Fruit fly (Drosophila melanogaster) whole organism, embryonic: ENCODE data around the gene Sumo.

Experiments
- Bgb ChIP-seq: fragments of 200-800 bp; sonication (Bioruptor generic); IDR thresholded peaks from 2 replicates; pipeline ENCODE4 v1.3.6; 2022; ENCODE audit warnings: missing biosample characterization, missing genetic modification characterization; ENCODE audit not compliant: partially characterized antibody
- CG10147 ChIP-seq: fragments of 200-800 bp; sonication (Bioruptor generic); optimal IDR thresholded peaks from 2 replicates; lab custom pipeline; 2019; ENCODE audit warnings: missing biosample characterization, mild to moderate bottlenecking, missing genetic modification characterization, moderate library complexity
- CG11247 ChIP-seq: fragments of 200-800 bp; sonication (Bioruptor generic); IDR thresholded peaks from 2 replicates; pipeline ENCODE4 v1.3.6; 2022; ENCODE audit warnings: missing biosample characterization, missing genetic modification characterization
- CG11696 ChIP-seq: fragments of 200-800 bp; sonication (Bioruptor generic); IDR thresholded peaks from 2 replicates; pipeline ENCODE4 v1.3.6; 2022; ENCODE audit warnings: missing biosample characterization, missing genetic modification characterization
- CG14860 ChIP-seq: fragments of 200-800 bp; sonication (Bioruptor generic); IDR thresholded peaks from 3 replicates; pipeline ENCODE4 v1.3.6; 2022; ENCODE audit warnings: missing biosample characterization, missing genetic modification characterization; ENCODE audit not compliant: partially characterized antibody
- CG14965 ChIP-seq: fragments of 200-800 bp; sonication (Bioruptor generic); optimal IDR thresholded peaks from 2 replicates; lab custom pipeline; 2016; ENCODE audit warnings: missing biosample characterization, missing genetic modification characterization, borderline replicate concordance
- CG1603 ChIP-seq: fragments of 200-800 bp; sonication (Bioruptor generic); optimal IDR thresholded peaks from 2 replicates; lab custom pipeline; 2019; ENCODE audit warnings: missing biosample characterization, mild to moderate bottlenecking, missing genetic modification characterization, moderate library complexity
- CG1647 ChIP-seq: fragments of 200-800 bp; sonication (Bioruptor generic); optimal IDR thresholded peaks from 3 replicates; lab custom pipeline; 2016; ENCODE audit warnings: missing biosample characterization, missing genetic modification characterization
- CG16863 ChIP-seq: fragments of 200-800 bp; sonication (Bioruptor generic); optimal IDR thresholded peaks from 3 replicates; lab custom pipeline; 2016; ENCODE audit warnings: missing biosample characterization, missing genetic modification characterization
- CG18262 ChIP-seq: fragments of 200-800 bp; optimal IDR thresholded peaks from 3 replicates; lab custom pipeline; 2019; ENCODE audit warnings: missing biosample characterization, mild to moderate bottlenecking, missing genetic modification characterization, moderate library complexity
- CG18764 ChIP-seq: fragments of 200-800 bp; sonication (Bioruptor generic); optimal IDR thresholded peaks from 3 replicates; lab custom pipeline; 2016; ENCODE audit warnings: missing biosample characterization, missing genetic modification characterization
- CG2199 ChIP-seq: fragments of 200-800 bp; sonication (Bioruptor generic); IDR thresholded peaks from 3 replicates; pipeline ENCODE4 v1.3.6; 2022; ENCODE audit warnings: missing biosample characterization, missing genetic modification characterization
- CG31365 ChIP-seq: fragments of 200-800 bp; sonication (Bioruptor generic); optimal IDR thresholded peaks from 2 replicates; lab custom pipeline; 2018; ENCODE audit warnings: missing biosample characterization, mild to moderate bottlenecking, missing genetic modification characterization
- CG33213 ChIP-seq: fragments of 200-800 bp; sonication (Bioruptor generic); optimal IDR thresholded peaks from 3 replicates; lab custom pipeline; 2016; ENCODE audit warnings: missing biosample characterization, missing genetic modification characterization
- CG3726 ChIP-seq: fragments of 200-800 bp; sonication (Bioruptor generic); IDR thresholded peaks from 3 replicates; pipeline ENCODE4, ENCODE4 v1.3.6; 2022; ENCODE audit warnings: missing biosample characterization, missing genetic modification characterization
- CG4328 ChIP-seq: fragments of 200-800 bp; sonication (Bioruptor generic); optimal IDR thresholded peaks from 3 replicates; lab custom pipeline; 2017; ENCODE audit warnings: missing biosample characterization, missing genetic modification reagents, missing genetic modification characterization
- CG6765 ChIP-seq: fragments of 200-800 bp; sonication (Bioruptor generic); optimal IDR thresholded peaks from 3 replicates; lab custom pipeline; 2017; ENCODE audit warnings: missing biosample characterization, mild to moderate bottlenecking, missing genetic modification characterization
- Camta ChIP-seq: fragments of 200-800 bp; sonication (Bioruptor generic); optimal IDR thresholded peaks from 2 replicates; lab custom pipeline; 2016; ENCODE audit warnings: missing biosample characterization, missing genetic modification characterization
- CrebB ChIP-seq: fragments of 200-800 bp; sonication (Bioruptor generic); optimal IDR thresholded peaks from 3 replicates; lab custom pipeline; 2018; ENCODE audit warnings: missing biosample characterization, mild to moderate bottlenecking, missing genetic modification characterization
- Dbx ChIP-seq: fragments of 200-800 bp; sonication (Bioruptor generic); IDR thresholded peaks from 3 replicates; pipeline ENCODE4 v1.3.6; 2022; ENCODE audit warnings: missing biosample characterization, missing genetic modification characterization
- Dip2 ChIP-seq: fragments of 200-800 bp; sonication (Bioruptor generic); IDR thresholded peaks from 2 replicates; pipeline ENCODE4 v1.3.6; 2022; ENCODE audit warnings: missing biosample characterization, missing genetic modification characterization
- Dll ChIP-seq: fragments of 200-800 bp; sonication (Bioruptor generic); IDR thresholded peaks from 4 replicates; pipeline ENCODE4 v1.3.6; 2022; ENCODE audit warnings: missing biosample characterization, missing genetic modification characterization; ENCODE audit not compliant: partially characterized antibody
- Hey ChIP-seq: fragments of 200-800 bp; sonication (Bioruptor generic); optimal IDR thresholded peaks from 3 replicates; lab custom pipeline; 2018; ENCODE audit warnings: missing biosample characterization, mild to moderate bottlenecking, missing genetic modification characterization
- Max ChIP-seq: fragments of 200-800 bp; sonication (Bioruptor generic); optimal IDR thresholded peaks from 2 replicates; lab custom pipeline; 2016; ENCODE audit warnings: missing biosample characterization, mild to moderate bottlenecking, missing genetic modification characterization
- Nf-YA ChIP-seq: fragments of 200-800 bp; sonication (Bioruptor generic); IDR thresholded peaks from 2 replicates; pipeline ENCODE4 v1.3.6; 2022; ENCODE audit warnings: missing biosample characterization, missing genetic modification characterization
- Sox102F ChIP-seq: fragments of 200-800 bp; sonication (Bioruptor generic); optimal IDR thresholded peaks from 2 replicates; lab custom pipeline; 2018; ENCODE audit warnings: missing biosample characterization, mild to moderate bottlenecking, missing genetic modification characterization, moderate library complexity
- Sry-δ ChIP-seq: fragments of 200-800 bp; sonication (Bioruptor generic); optimal IDR thresholded peaks from 2 replicates; lab custom pipeline; 2016; ENCODE audit warnings: missing biosample characterization, missing genetic modification characterization
- Ssrp ChIP-seq: fragments of 200-800 bp; sonication (Bioruptor generic); optimal IDR thresholded peaks from 2 replicates; lab custom pipeline; 2018; ENCODE audit warnings: missing biosample characterization, mild to moderate bottlenecking, missing genetic modification characterization, moderate library complexity
- TFAM ChIP-seq: fragments of 200-800 bp; sonication (Bioruptor generic); optimal IDR thresholded peaks from 2 replicates; lab custom pipeline; 2017; ENCODE audit warnings: missing biosample characterization, missing genetic modification characterization, inconsistent platforms
- Tbp ChIP-seq: fragments of >200 bp; optimal IDR thresholded peaks from 2 replicates; lab custom pipeline; 2018; ENCODE audit warnings: missing biosample characterization, missing genetic modification characterization
- Usf ChIP-seq: fragments of 200-800 bp; sonication (Bioruptor generic); optimal IDR thresholded peaks from 2 replicates; lab custom pipeline; 2017; ENCODE audit warnings: missing genotype, missing biosample characterization, missing genetic modification characterization
- YL-1 ChIP-seq: fragments of 200-800 bp; sonication (Bioruptor generic); optimal IDR thresholded peaks from 3 replicates; lab custom pipeline; 2017; ENCODE audit warnings: missing biosample characterization, mild to moderate bottlenecking, missing genetic modification characterization
- ash1 ChIP-seq: fragments of 200-800 bp; sonication (Bioruptor generic); optimal IDR thresholded peaks from 2 replicates; lab custom pipeline; 2018; ENCODE audit warnings: missing biosample characterization, mild to moderate bottlenecking, missing genetic modification characterization
- corto ChIP-seq: fragments of 200-800 bp; sonication (Bioruptor generic); optimal IDR thresholded peaks from 2 replicates; lab custom pipeline; 2016; ENCODE audit warnings: missing biosample characterization, mild to moderate bottlenecking, missing genetic modification characterization, moderate library complexity
- croc ChIP-seq: fragments of 200-800 bp; sonication (Bioruptor generic); conservative IDR thresholded peaks from 3 replicates; pipeline ENCODE4 v1.3.6; 2022; ENCODE audit warnings: missing biosample characterization, missing genetic modification characterization
- gsb-n ChIP-seq: fragments of 200-800 bp; sonication (Bioruptor generic); optimal IDR thresholded peaks from 3 replicates; lab custom pipeline; 2018; ENCODE audit warnings: missing biosample characterization, mild to moderate bottlenecking, missing genetic modification characterization
- h ChIP-seq: fragments of >200 bp; optimal IDR thresholded peaks from 2 replicates; lab custom pipeline; 2017
- hbn ChIP-seq: fragments of 200-800 bp; sonication (Bioruptor generic); IDR thresholded peaks from 2 replicates; pipeline ENCODE4 v1.3.6; 2022; ENCODE audit warnings: missing biosample characterization, missing genetic modification characterization; ENCODE audit not compliant: partially characterized antibody
- lbe ChIP-seq: fragments of 200-800 bp; sonication (Bioruptor generic); optimal IDR thresholded peaks from 2 replicates; lab custom pipeline; 2016; ENCODE audit warnings: missing biosample characterization, mild to moderate bottlenecking, missing genetic modification characterization
- lola ChIP-seq, 3 experiments: fragments of >200 bp in 2 of 3; fragments of 200-800 bp in 1 of 3; sonication (Bioruptor generic) in 1 of 3; optimal IDR thresholded peaks; 2 replicates each; lab custom pipeline; 2017 to 2019; ENCODE audit warnings: missing biosample characterization in 3 of 3, missing genetic modification characterization in 3 of 3, mild to moderate bottlenecking in 1 of 3, moderate library complexity in 1 of 3
- nau ChIP-seq: fragments of 200-800 bp; sonication (Bioruptor generic); optimal IDR thresholded peaks from 3 replicates; lab custom pipeline; 2017; ENCODE audit warnings: missing biosample characterization, mild to moderate bottlenecking, missing genetic modification characterization, missing genetic modification reagents
- nerfin-1 ChIP-seq: fragments of 200-800 bp; sonication (Bioruptor generic); optimal IDR thresholded peaks from 3 replicates; lab custom pipeline; 2019; ENCODE audit warnings: missing biosample characterization, mild to moderate bottlenecking, missing genetic modification characterization, moderate library complexity
- odd ChIP-seq: fragments of 200-800 bp; sonication (Bioruptor generic); optimal IDR thresholded peaks from 2 replicates; lab custom pipeline; 2017; ENCODE audit warnings: missing biosample characterization, mild to moderate bottlenecking, missing genetic modification characterization
- otp ChIP-seq: fragments of 200-800 bp; sonication (Bioruptor generic); IDR thresholded peaks from 3 replicates; pipeline ENCODE4, ENCODE4 v1.3.6; 2022; ENCODE audit warnings: missing biosample characterization, missing genetic modification characterization
- ro ChIP-seq: fragments of 200-800 bp; sonication (Bioruptor generic); IDR thresholded peaks from 2 replicates; pipeline ENCODE4 v1.3.6; 2022; ENCODE audit warnings: missing biosample characterization, missing genetic modification characterization
- run ChIP-seq: fragments of 200-800 bp; sonication (Bioruptor generic); optimal IDR thresholded peaks from 3 replicates; lab custom pipeline; 2018; ENCODE audit warnings: missing biosample characterization, mild to moderate bottlenecking, missing genetic modification characterization
- twi ChIP-seq: fragments of 200-800 bp; optimal IDR thresholded peaks from 2 replicates; lab custom pipeline; 2019; ENCODE audit warnings: missing biosample characterization, mild to moderate bottlenecking, missing genetic modification characterization, moderate library complexity
- unc-4 ChIP-seq: fragments of 200-800 bp; sonication (Bioruptor generic); IDR thresholded peaks from 2 replicates; pipeline ENCODE4 v1.3.6; 2022; ENCODE audit warnings: missing biosample characterization, missing genetic modification characterization; ENCODE audit not compliant: partially characterized antibody
- zen ChIP-seq: fragments of 200-800 bp; sonication (Bioruptor generic); optimal IDR thresholded peaks from 3 replicates; lab custom pipeline; 2018; ENCODE audit warnings: missing biosample characterization, mild to moderate bottlenecking, missing genetic modification characterization, moderate library complexity
- zf30C ChIP-seq: fragments of 200-800 bp; sonication (Bioruptor generic); optimal IDR thresholded peaks from 3 replicates; lab custom pipeline; 2018; ENCODE audit warnings: missing biosample characterization, mild to moderate bottlenecking, missing genetic modification characterization

Gene Sumo

DNA sequence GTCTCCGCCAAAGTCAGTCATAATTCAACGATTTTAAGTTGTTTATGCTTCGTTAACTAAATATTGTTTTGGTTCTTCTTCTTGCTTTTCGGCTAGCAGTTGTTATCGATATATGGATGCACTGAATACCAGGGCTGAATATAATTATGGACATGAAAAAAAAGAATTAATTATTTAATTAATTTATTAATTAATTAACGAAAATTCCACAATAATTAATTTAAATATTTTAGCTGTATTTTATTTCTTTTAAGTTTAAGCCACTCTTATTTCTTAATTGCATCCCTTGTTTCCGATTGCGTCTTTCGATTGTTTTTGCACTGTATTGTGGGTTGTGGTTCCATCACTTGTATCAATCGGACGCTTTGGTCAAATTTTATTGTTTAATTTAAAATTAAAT is 17.3 kb downstream of the Sumo start, which contains the start of the genes Gas41 and SA1 (continued):
- TF ChIP-seq odd = no peak
- peak; percentile 83 for TF ChIP-seq CG18764 (GFP tag; lab: Kevin White, UChicago)
- TF ChIP-seq Usf (GFP tag; lab: Kevin White, UChicago) = no peak
- TF ChIP-seq nerfin-1 (tag; lab: Kevin White, UChicago) = peak; percentile 85
- peak; percentile 69; the same call in 3 of the 4 replicates for TF ChIP-seq Dll
- TF ChIP-seq Dbx = no peak
- peak; percentile 69; the same call in 2 of the 3 replicates for TF ChIP-seq CG2199 (GFP tag; lab: Robert Waterston, UW)
- peak; percentile 82 for TF ChIP-seq lbe (GFP tag; lab: Kevin White, UChicago)
- TF ChIP-seq croc (GFP tag; lab: Robert Waterston, UW) = peak; percentile 66
- TF ChIP-seq CG14965 = no peak
- no peak for TF ChIP-seq ro
- TF ChIP-seq lola (GFP tag; optimal IDR thresholded peaks at IDR 0.05; lab: Kevin White, UChicago) = peak in 1 of 3 experiments; percentile 90
- peak; percentile 66 for TF ChIP-seq run (tag; lab: Kevin White, UChicago)
- peak; percentile 92 for TF ChIP-seq CG18262 (tag; lab: Kevin White, UChicago)
- peak; percentile 89 for TF ChIP-seq Ssrp (tag; lab: Kevin White, UChicago)
- no peak for TF ChIP-seq Sox102F (GFP tag; lab: Kevin White, UChicago)
- peak; percentile 56; the same call in 1 of the 3 replicates for TF ChIP-seq otp (GFP tag; lab: Robert Waterston, UW)
- no peak for TF ChIP-seq Dip2 (GFP tag; lab: Robert Waterston, UW)
- TF ChIP-seq nau (GFP tag; lab: Kevin White, UChicago) = no peak
- TF ChIP-seq Nf-YA (GFP tag; lab: Robert Waterston, UW) = no peak
- TF ChIP-seq CG14860 (GFP tag; lab: Robert Waterston, UW) = peak; percentile 44; the same call in 1 of the 3 replicates
- TF ChIP-seq YL-1 (GFP tag; lab: Kevin White, UChicago) = peak; percentile 69
- TF ChIP-seq CG11247 (GFP tag; lab: Robert Waterston, UW) = no peak
- TF ChIP-seq zen = peak; percentile 95
- no peak for TF ChIP-seq h
- TF ChIP-seq CG3726 (GFP tag; lab: Robert Waterston, UW) = peak; percentile 47; the same call in 1 of the 3 replicates
- TF ChIP-seq CG33213 (GFP tag; lab: Kevin White, UChicago) = peak; percentile 38
- TF ChIP-seq corto (GFP tag; lab: Kevin White, UChicago) = no peak
- TF ChIP-seq CG4328 (GFP tag; lab: Kevin White, UChicago) = peak; percentile 71
- peak; percentile 10 for TF ChIP-seq CG1647 (GFP tag; lab: Kevin White, UChicago)
- peak; percentile 86 for TF ChIP-seq unc-4 (GFP tag; lab: Robert Waterston, UW)
- no peak for TF ChIP-seq CG10147 (GFP tag; lab: Kevin White, UChicago)
- TF ChIP-seq Hey (tag; lab: Kevin White, UChicago) = peak; percentile 46
- peak; percentile 95 for TF ChIP-seq Sry-δ (GFP tag; lab: Kevin White, UChicago)
- peak; percentile 68; the same call in 1 of the 2 replicates for TF ChIP-seq hbn (GFP tag; lab: Robert Waterston, UW)
- peak; percentile 76 for TF ChIP-seq CG6765 (GFP tag; lab: Kevin White, UChicago)
- TF ChIP-seq Camta (GFP tag; lab: Kevin White, UChicago) = no peak
- TF ChIP-seq CG31365 (tag; lab: Kevin White, UChicago) = peak; percentile 8
- no peak for TF ChIP-seq CG16863
- peak; percentile 54 for TF ChIP-seq CG11696 (GFP tag; lab: Robert Waterston, UW)
- no peak for TF ChIP-seq Max (GFP tag; lab: Kevin White, UChicago)
- TF ChIP-seq CrebB = peak; percentile 79
- no peak for TF ChIP-seq TFAM (GFP tag; lab: Kevin White, UChicago)
- no peak for TF ChIP-seq ash1 (GFP tag; lab: Kevin White, UChicago)
- TF ChIP-seq zf30C (GFP tag; lab: Kevin White, UChicago) = no peak
- peak; percentile 43 for TF ChIP-seq CG1603 (tag; lab: Kevin White, UChicago)
- TF ChIP-seq gsb-n (tag; lab: Kevin White, UChicago) = no peak
- no peak for TF ChIP-seq Tbp
- peak; percentile 68 for TF ChIP-seq twi (tag; lab: Kevin White, UChicago)
- TF ChIP-seq Bgb (GFP tag; lab: Robert Waterston, UW) = peak; percentile 69
